Fruit fly (Drosophila melanogaster) whole organism, pupa: ENCODE data around the gene CenG1A.

Experiments
- CG10348 ChIP-seq: fragments of 200-800 bp; sonication (Bioruptor generic); IDR thresholded peaks from 2 replicates; pipeline ENCODE4 v1.3.6; 2022; ENCODE audit warnings: missing biosample characterization, missing genetic modification characterization
- CG12605 ChIP-seq: fragments of 200-800 bp; sonication (Bioruptor generic); IDR thresholded peaks from 2 replicates; pipeline ENCODE4 v1.3.6; 2022; ENCODE audit warnings: missing biosample characterization, missing genetic modification characterization
- CG4496 ChIP-seq: fragments of 200-800 bp; sonication (Bioruptor generic); IDR thresholded peaks from 3 replicates; pipeline ENCODE4 v1.3.6; 2022; ENCODE audit warnings: missing biosample characterization, missing genetic modification characterization
- CG8159 ChIP-seq: fragments of 200-800 bp; sonication (Bioruptor generic); optimal IDR thresholded peaks from 3 replicates; lab custom pipeline; 2018; ENCODE audit warnings: missing biosample characterization, mild to moderate bottlenecking, missing genetic modification characterization, moderate library complexity
- CG8301 ChIP-seq: fragments of 200-800 bp; sonication (Bioruptor generic); optimal IDR thresholded peaks from 2 replicates; lab custom pipeline; 2018; ENCODE audit warnings: missing biosample characterization, mild to moderate bottlenecking, missing genetic modification characterization
- CG9948 ChIP-seq: fragments of 200-800 bp; sonication (Bioruptor generic); optimal IDR thresholded peaks from 2 replicates; lab custom pipeline; 2018; ENCODE audit warnings: missing biosample characterization, mild to moderate bottlenecking, missing genetic modification characterization, moderate library complexity
- EcR ChIP-seq: fragments of 200-800 bp; sonication (Bioruptor generic); optimal IDR thresholded peaks from 3 replicates; lab custom pipeline; 2019; ENCODE audit warnings: missing biosample characterization, missing genetic modification characterization, mild to moderate bottlenecking, moderate library complexity, missing genetic modification reagents
- gl ChIP-seq: fragments of 200-800 bp; sonication (Bioruptor generic); optimal IDR thresholded peaks from 2 replicates; lab custom pipeline; 2018; ENCODE audit warnings: missing biosample characterization, mild to moderate bottlenecking, missing genetic modification characterization

- TF ChIP-seq EcR (GFP tag; lab: Kevin White, UChicago), result no peak
- TF ChIP-seq CG9948, result no peak
- no peak for TF ChIP-seq CG8159 (tag; lab: Kevin White, UChicago)
- no peak for TF ChIP-seq gl (tag; lab: Kevin White, UChicago)
- no peak for TF ChIP-seq CG12605 (GFP tag; lab: Robert Waterston, UW)
- TF ChIP-seq CG8301, result no peak
- no peak for TF ChIP-seq CG4496 (GFP tag; lab: Robert Waterston, UW)
- TF ChIP-seq CG10348 (GFP tag; lab: Robert Waterston, UW), result no peak
These were observed 14.4 kb upstream of the CenG1A start, which contains the start of gene b for dm6 chr2L:13820948-13821347.
